Worm (Caenorhabditis elegans) whole organism, late embryonic: ENCODE data around the gene ZC8.6.

ENCODE experiments used
- ahr-1 ChIP-seq: sonication (generic microtip); optimal IDR thresholded peaks from 2 replicates; lab custom pipeline; 2016; ENCODE audit warnings: missing genetic modification characterization, missing compliant biosample characterization
- ama-1 ChIP-seq: fragments of 150-350 bp; optimal IDR thresholded peaks from 2 replicates; lab custom pipeline; 2014
- ceh-14 ChIP-seq: sonication (generic microtip); optimal IDR thresholded peaks from 2 replicates; lab custom pipeline; 2016; ENCODE audit warnings: missing genotype, missing genetic modification characterization, missing compliant biosample characterization
- ceh-45 ChIP-seq: fragments of 200-800 bp; sonication (Bioruptor generic); IDR thresholded peaks from 2 replicates; pipeline ENCODE4 v1.3.6; 2022; ENCODE audit warnings: missing genetic modification reagents, missing genetic modification characterization, missing compliant biosample characterization
- ceh-9 ChIP-seq: sonication (generic microtip); optimal IDR thresholded peaks from 2 replicates; lab custom pipeline; 2016; ENCODE audit warnings: mild to moderate bottlenecking, missing genetic modification characterization, inconsistent platforms, missing compliant biosample characterization
- dve-1 ChIP-seq: sonication (generic microtip); optimal IDR thresholded peaks from 2 replicates; lab custom pipeline; 2017; ENCODE audit warnings: antibody characterized with exemption, mild to moderate bottlenecking, missing genetic modification characterization, missing compliant biosample characterization
- fax-1 ChIP-seq: sonication (generic microtip); optimal IDR thresholded peaks from 2 replicates; lab custom pipeline; 2016; ENCODE audit warnings: missing genotype, missing genetic modification characterization, missing compliant biosample characterization
- gmeb-2 ChIP-seq: sonication (generic microtip); optimal IDR thresholded peaks from 2 replicates; lab custom pipeline; 2016; ENCODE audit warnings: missing genetic modification characterization, inconsistent platforms, missing compliant biosample characterization
- lin-11 ChIP-seq: fragments of 200-800 bp; sonication (Bioruptor generic); optimal IDR thresholded peaks from 2 replicates; lab custom pipeline; 2018; ENCODE audit warnings: mild to moderate bottlenecking, missing genetic modification characterization, missing compliant biosample characterization
- npax-4 ChIP-seq: sonication (generic microtip); optimal IDR thresholded peaks from 2 replicates; lab custom pipeline; 2016; ENCODE audit warnings: missing genetic modification characterization, missing compliant biosample characterization
- pag-3 ChIP-seq: sonication (generic microtip); optimal IDR thresholded peaks from 2 replicates; lab custom pipeline; 2016; ENCODE audit warnings: missing compliant biosample characterization, missing genetic modification characterization, borderline replicate concordance
- pha-4 ChIP-seq: fragments of 150-350 bp; optimal IDR thresholded peaks from 2 replicates; lab custom pipeline; 2018; ENCODE audit warnings: missing biosample characterization, missing genetic modification reagents, missing genetic modification characterization
- pqm-1 ChIP-seq: sonication (generic microtip); optimal IDR thresholded peaks from 2 replicates; lab custom pipeline; 2016; ENCODE audit warnings: missing genetic modification characterization, missing compliant biosample characterization
- tbx-2 ChIP-seq: sonication (generic microtip); optimal IDR thresholded peaks from 2 replicates; lab custom pipeline; 2016; ENCODE audit warnings: missing genetic modification characterization, missing compliant biosample characterization

DNA sequence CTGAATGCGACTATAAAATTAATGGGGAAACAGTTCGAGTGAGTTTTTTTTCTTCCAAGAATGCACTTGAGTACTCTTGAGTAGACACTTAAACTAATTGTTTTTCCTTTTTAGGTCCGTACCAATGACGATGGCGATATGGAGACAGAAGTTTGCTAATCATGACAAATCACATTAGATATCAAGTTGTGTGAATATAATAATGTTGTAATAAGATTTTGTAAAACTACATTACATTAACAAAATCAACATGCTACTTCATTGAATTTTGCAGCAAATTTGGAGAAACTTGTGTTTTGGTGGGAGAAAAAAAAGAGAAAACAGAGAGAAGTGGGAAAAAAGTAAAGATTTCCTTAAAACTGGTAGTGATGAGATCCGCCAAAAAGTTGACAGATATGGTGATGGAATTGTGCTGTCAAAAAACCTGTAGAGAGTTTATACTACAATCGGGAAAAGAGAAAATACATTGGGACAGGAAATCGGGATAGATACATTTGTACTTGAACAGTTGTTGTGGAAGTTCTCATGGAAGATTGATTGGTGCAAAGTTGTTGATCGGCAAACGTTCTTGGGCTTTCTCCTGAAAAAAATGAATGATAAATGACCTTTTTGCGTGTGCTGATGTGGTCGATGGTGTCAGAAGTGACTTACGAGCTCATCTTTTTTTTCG lies 30.7 kb upstream of the ZC8.6 start:
- TF ChIP-seq gmeb-2 (tag; lab: Kevin White, UChicago) (no peak), ceh-14 (tag; lab: Kevin White, UChicago) (no peak), dve-1 (tag; lab: Kevin White, UChicago) (no peak), pha-4 (tag; lab: Kevin White, UChicago) (no peak), tbx-2 (tag; lab: Kevin White, UChicago) (no peak), ceh-9 (tag; lab: Kevin White, UChicago) (no peak), npax-4 (tag; lab: Kevin White, UChicago) (no peak), lin-11 (no peak), pag-3 (tag; lab: Kevin White, UChicago) (no peak), ahr-1 (tag; lab: Kevin White, UChicago) (no peak), ama-1 (lab: Kevin White, UChicago) (no peak), ceh-45 (GFP tag; lab: Robert Waterston, UW) (no peak), fax-1 (tag; lab: Kevin White, UChicago) (no peak), pqm-1 (tag; lab: Kevin White, UChicago) (no peak)
